1 worm cellular context compared by ENCODE assay signal in the genomic region with DNA sequence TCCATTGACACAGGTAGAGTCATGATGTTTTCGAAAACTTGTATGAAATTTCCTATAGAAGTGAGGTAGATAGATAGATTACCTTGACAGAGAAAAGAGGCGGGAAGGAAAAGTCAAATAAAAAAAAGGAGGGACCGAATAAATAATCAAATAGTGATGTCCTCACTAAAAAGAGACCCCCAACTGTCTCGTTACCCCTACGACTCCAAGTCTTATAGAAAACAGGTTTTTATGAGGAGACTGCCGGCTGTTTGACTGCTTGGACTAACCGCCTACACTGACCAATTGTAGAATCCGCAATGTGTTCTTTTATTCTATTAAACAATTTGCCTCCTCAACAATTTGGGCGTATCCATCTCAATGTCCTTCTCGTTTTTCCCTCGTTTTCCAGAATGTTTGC.
A peak's percentile ranks its signal among the peaks of the same experiment; 100 is the strongest.
TF ChIP-seq lines count a peak whose summit lies in the region.

TSS of gene C01C10.2 (minus strand) at position 170 of the 400 bp plus-strand sequence.

TF ChIP-seq in whole organism, L1 larva, 84 proteins besides CTCF, POLR2A, EP300 and RAD21 (continued from another document):
- TF ChIP-seq nhr-237 (tag; optimal IDR thresholded peaks at IDR 0.05; lab: Kevin White, UChicago): no peak
- TF ChIP-seq egl-27 (tag; optimal IDR thresholded peaks at IDR 0.05; lab: Kevin White, UChicago): no peak
- no peak for TF ChIP-seq rnt-1 (tag; optimal IDR thresholded peaks at IDR 0.05; lab: Kevin White, UChicago)
- TF ChIP-seq unc-62 (GFP tag; optimal IDR thresholded peaks at IDR 0.05; lab: Kevin White, UChicago): no peak
- no peak for TF ChIP-seq nhr-19 (GFP tag; conservative IDR thresholded peaks at IDR 0.05; lab: Robert Waterston, UW)
- TF ChIP-seq skn-1 (tag; optimal IDR thresholded peaks at IDR 0.05; lab: Kevin White, UChicago): no peak
- TF ChIP-seq dsc-1 (tag; optimal IDR thresholded peaks at IDR 0.05; lab: Kevin White, UChicago): no peak
- TF ChIP-seq sup-37 (GFP tag; optimal IDR thresholded peaks at IDR 0.05; lab: Kevin White, UChicago): no peak
- no peak for TF ChIP-seq ces-1 (GFP tag; optimal IDR thresholded peaks at IDR 0.05; lab: Kevin White, UChicago)
- TF ChIP-seq unc-98 (GFP tag; IDR thresholded peaks at IDR 0.05; lab: Robert Waterston, UW): no peak
- no peak for TF ChIP-seq elt-2 (tag; optimal IDR thresholded peaks at IDR 0.05; lab: Kevin White, UChicago)
- no peak for TF ChIP-seq mdl-1 (tag; optimal IDR thresholded peaks at IDR 0.05; lab: Kevin White, UChicago)
- TF ChIP-seq hpl-2 (GFP tag; optimal IDR thresholded peaks at IDR 0.05; lab: Kevin White, UChicago): no peak
- TF ChIP-seq alr-1 (tag; optimal IDR thresholded peaks at IDR 0.05; lab: Kevin White, UChicago; ENCODE audit: borderline replicate concordance): no peak
- no peak for TF ChIP-seq hlh-4 (tag; optimal IDR thresholded peaks at IDR 0.05; lab: Kevin White, UChicago)
- TF ChIP-seq isw-1 (GFP tag; IDR thresholded peaks at IDR 0.05; lab: Robert Waterston, UW): no peak
- TF ChIP-seq nhr-76 (tag; optimal IDR thresholded peaks at IDR 0.05; lab: Kevin White, UChicago): no peak
- peak; percentile 29 for TF ChIP-seq nhr-71 (tag; optimal IDR thresholded peaks at IDR 0.05; lab: Kevin White, UChicago)
- peak; percentile 13 for TF ChIP-seq nhr-20 (tag; optimal IDR thresholded peaks at IDR 0.05; lab: Kevin White, UChicago)
